Worm (Caenorhabditis elegans): ENCODE results near the gene sro-1.

DNA sequence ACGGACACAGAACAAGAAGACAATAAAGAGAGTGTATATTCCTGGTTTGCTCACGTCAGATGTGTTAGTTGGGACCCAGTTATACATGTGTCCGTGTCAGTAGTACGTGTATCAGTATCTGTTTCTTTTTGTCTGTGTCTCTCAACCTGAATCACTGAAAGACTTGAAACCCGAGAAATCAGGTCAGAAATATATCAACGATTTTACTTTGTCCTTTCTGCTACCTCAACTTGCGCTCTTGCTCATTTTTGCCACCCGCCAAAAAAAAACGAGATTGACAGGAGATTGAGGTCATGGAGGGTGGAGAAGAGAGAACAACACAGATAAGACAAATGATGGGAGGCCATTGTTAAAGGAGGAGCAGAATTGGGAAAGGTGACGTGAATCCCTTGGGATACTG lies 45.9 kb downstream of the sro-1 start:
- TF ChIP-seq ama-1 (optimal IDR thresholded peaks at IDR 0.05) (no peak), lsy-2 (tag; optimal IDR thresholded peaks at IDR 0.05) (no peak), ztf-4 (tag; optimal IDR thresholded peaks at IDR 0.05) (no peak), skn-1 (tag; optimal IDR thresholded peaks at IDR 0.05) (no peak), mdl-1 (tag; optimal IDR thresholded peaks at IDR 0.05) (no peak), unc-62 (GFP tag; optimal IDR thresholded peaks at IDR 0.05) (no peak), mab-5 (tag; optimal IDR thresholded peaks at IDR 0.05) (no peak), aly-2 (tag; optimal IDR thresholded peaks at IDR 0.05) (no peak)

All from whole organism, L2 larva.